Worm (Caenorhabditis elegans) whole organism, young adult: ENCODE results near the gene Y54G9A.5.

ENCODE experiments used
- B0261.1 ChIP-seq: sonication (generic microtip); optimal IDR thresholded peaks from 2 replicates; lab custom pipeline; 2016; ENCODE audit warnings: mild to moderate bottlenecking, missing genetic modification characterization, moderate library complexity, missing compliant biosample characterization
- B0336.3 ChIP-seq: fragments of 200-800 bp; sonication (Bioruptor generic); IDR thresholded peaks from 2 replicates; pipeline ENCODE4 v1.3.6; 2022; ENCODE audit warnings: missing genetic modification characterization, missing compliant biosample characterization
- C06A6.2 ChIP-seq: fragments of 200-800 bp; sonication (Bioruptor generic); conservative IDR thresholded peaks from 2 replicates; pipeline ENCODE4 v1.3.6; 2022; ENCODE audit warnings: missing genetic modification characterization, missing compliant biosample characterization
- F10E7.11 ChIP-seq: sonication (generic microtip); optimal IDR thresholded peaks from 2 replicates; lab custom pipeline; 2017; ENCODE audit warnings: mild to moderate bottlenecking, missing genetic modification characterization, moderate library complexity, missing compliant biosample characterization
- F22D6.2 ChIP-seq: sonication (generic microtip); optimal IDR thresholded peaks from 2 replicates; lab custom pipeline; 2016; ENCODE audit warnings: mild to moderate bottlenecking, missing genetic modification characterization, missing compliant biosample characterization
- F57A8.1 ChIP-seq: fragments of 200-800 bp; sonication (Bioruptor generic); optimal IDR thresholded peaks from 2 replicates; lab custom pipeline; 2018; ENCODE audit warnings: mild to moderate bottlenecking, missing genetic modification characterization, moderate library complexity, missing compliant biosample characterization
- T26A5.8 ChIP-seq: sonication (generic microtip); optimal IDR thresholded peaks from 2 replicates; lab custom pipeline; 2016; ENCODE audit warnings: missing genetic modification characterization, missing compliant biosample characterization
- Y53G8AR.9 ChIP-seq: fragments of 200-800 bp; sonication (Bioruptor generic); conservative IDR thresholded peaks from 2 replicates; pipeline ENCODE4 v1.3.6; 2022; ENCODE audit warnings: missing genetic modification reagents, missing genetic modification characterization, missing compliant biosample characterization
- Y67H2A.10 ChIP-seq: fragments of 200-800 bp; sonication (Bioruptor generic); conservative IDR thresholded peaks from 2 replicates; pipeline ENCODE4 v1.3.6; 2022; ENCODE audit warnings: missing genetic modification reagents, missing genetic modification characterization, missing compliant biosample characterization
- atf-7 ChIP-seq: sonication (generic microtip); optimal IDR thresholded peaks from 2 replicates; lab custom pipeline; 2017; ENCODE audit warnings: mild to moderate bottlenecking, missing genetic modification characterization, missing compliant biosample characterization
- ceh-100 ChIP-seq: fragments of 200-800 bp; sonication (Bioruptor generic); IDR thresholded peaks from 2 replicates; pipeline ENCODE4 v1.3.6; 2022; ENCODE audit warnings: missing genetic modification reagents, missing genetic modification characterization, missing compliant biosample characterization
- ceh-40 ChIP-seq: fragments of 200-800 bp; sonication (Bioruptor generic); IDR thresholded peaks from 2 replicates; pipeline ENCODE4 v1.3.6; 2022; ENCODE audit warnings: missing genetic modification characterization, missing compliant biosample characterization
- ceh-91 ChIP-seq: fragments of 200-800 bp; sonication (Bioruptor generic); IDR thresholded peaks from 2 replicates; pipeline ENCODE4 v1.3.6; 2022; ENCODE audit warnings: missing genetic modification reagents, missing genetic modification characterization, missing compliant biosample characterization
- dox-1 ChIP-seq: fragments of 200-800 bp; sonication (Bioruptor generic); IDR thresholded peaks from 2 replicates; pipeline ENCODE4 v1.3.6; 2022; ENCODE audit warnings: missing genetic modification reagents, missing genetic modification characterization, missing compliant biosample characterization
- hlh-12 ChIP-seq: sonication (generic microtip); optimal IDR thresholded peaks from 2 replicates; lab custom pipeline; 2016; ENCODE audit warnings: missing genetic modification characterization, missing compliant biosample characterization
- hmg-1.2 ChIP-seq: fragments of 200-800 bp; sonication (Bioruptor generic); IDR thresholded peaks from 2 replicates; pipeline ENCODE4 v1.3.6; 2022; ENCODE audit warnings: missing genetic modification reagents, missing genetic modification characterization, missing compliant biosample characterization
- hmg-20 ChIP-seq: fragments of 200-800 bp; sonication (Bioruptor generic); IDR thresholded peaks from 2 replicates; pipeline ENCODE4 v1.3.6; 2022; ENCODE audit warnings: missing genetic modification reagents, missing genetic modification characterization, missing compliant biosample characterization
- let-526 ChIP-seq: fragments of 200-800 bp; sonication (Bioruptor generic); IDR thresholded peaks from 2 replicates; pipeline ENCODE4 v1.3.6; 2022; ENCODE audit warnings: missing genetic modification reagents, missing genetic modification characterization, missing compliant biosample characterization
- lin-35 ChIP-seq, 3 experiments: fragments of 150-350 bp in 2 of 3; sonication (generic microtip) in 1 of 3; optimal IDR thresholded peaks; 2 replicates each; lab custom pipeline; 2014 to 2018; ENCODE audit warnings: missing biosample characterization in 3 of 3, missing genetic modification characterization in 3 of 3, missing genetic modification reagents in 3 of 3
- lir-1 ChIP-seq: fragments of 200-800 bp; sonication (Bioruptor generic); conservative IDR thresholded peaks from 2 replicates; pipeline ENCODE4 v1.3.6; 2022; ENCODE audit warnings: missing genetic modification reagents, missing genetic modification characterization, missing compliant biosample characterization
- lsy-27 ChIP-seq: sonication (generic microtip); optimal IDR thresholded peaks from 2 replicates; lab custom pipeline; 2017; ENCODE audit warnings: missing genetic modification characterization, mild to moderate bottlenecking, missing compliant biosample characterization, antibody characterized with exemption, missing genotype, borderline replicate concordance; ENCODE audit not compliant: insufficient read depth
- mel-28 ChIP-seq: sonication (generic microtip); optimal IDR thresholded peaks from 2 replicates; lab custom pipeline; 2016; ENCODE audit warnings: borderline replicate concordance, mild to moderate bottlenecking, missing genetic modification characterization, missing compliant biosample characterization
- nfya-1 ChIP-seq: sonication (generic microtip); optimal IDR thresholded peaks from 2 replicates; lab custom pipeline; 2017; ENCODE audit warnings: antibody characterized with exemption, missing compliant biosample characterization, missing genetic modification characterization, borderline replicate concordance; ENCODE audit not compliant: insufficient read depth
- nfyb-1 ChIP-seq: fragments of 200-800 bp; sonication (Bioruptor generic); IDR thresholded peaks from 2 replicates; pipeline ENCODE4 v1.3.6; 2022; ENCODE audit warnings: missing genetic modification reagents, missing genetic modification characterization, missing compliant biosample characterization
- nhr-27 ChIP-seq: fragments of 200-800 bp; sonication (Bioruptor generic); optimal IDR thresholded peaks from 2 replicates; lab custom pipeline; 2018; ENCODE audit warnings: mild to moderate bottlenecking, missing genetic modification characterization, moderate library complexity, missing compliant biosample characterization
- nhr-90 ChIP-seq: sonication (generic microtip); optimal IDR thresholded peaks from 2 replicates; lab custom pipeline; 2016; ENCODE audit warnings: missing genotype, mild to moderate bottlenecking, missing genetic modification characterization, missing compliant biosample characterization
- pbrm-1 ChIP-seq: fragments of 200-800 bp; sonication (Bioruptor generic); IDR thresholded peaks from 2 replicates; pipeline ENCODE4 v1.3.6; 2022; ENCODE audit warnings: missing genetic modification reagents, missing genetic modification characterization, missing compliant biosample characterization
- rcor-1 ChIP-seq: fragments of 200-800 bp; sonication (Bioruptor generic); IDR thresholded peaks from 2 replicates; pipeline ENCODE4 v1.3.6; 2022; ENCODE audit warnings: missing genetic modification reagents, missing genetic modification characterization, missing compliant biosample characterization
- repo-1 ChIP-seq: sonication (generic microtip); optimal IDR thresholded peaks from 2 replicates; lab custom pipeline; 2017; ENCODE audit warnings: mild to moderate bottlenecking, missing genetic modification characterization, missing compliant biosample characterization
- rpc-1 ChIP-seq, 2 experiments: fragments of 150-350 bp in 1 of 2; sonication (generic microtip) in 1 of 2; optimal IDR thresholded peaks; 2 replicates each; lab custom pipeline; 2014 to 2018; ENCODE audit warnings: missing biosample characterization in 1 of 2, missing genetic modification characterization in 1 of 2, missing genetic modification reagents in 1 of 2, missing genotype in 1 of 2
- snpc-3.4 ChIP-seq: sonication (generic microtip); optimal IDR thresholded peaks from 2 replicates; lab custom pipeline; 2017; ENCODE audit warnings: missing genetic modification characterization, mild to moderate bottlenecking, missing compliant biosample characterization, antibody characterized with exemption, moderate library complexity, missing genotype, missing genetic modification reagents
- sptf-2 ChIP-seq: fragments of 200-800 bp; sonication (Bioruptor generic); optimal IDR thresholded peaks from 2 replicates; lab custom pipeline; 2018; ENCODE audit warnings: mild to moderate bottlenecking, missing genetic modification characterization, missing compliant biosample characterization
- tbx-9 ChIP-seq: sonication (generic microtip); optimal IDR thresholded peaks from 2 replicates; lab custom pipeline; 2016; ENCODE audit warnings: borderline replicate concordance, missing genetic modification characterization, inconsistent platforms, missing compliant biosample characterization
- unc-130 ChIP-seq: sonication (generic microtip); optimal IDR thresholded peaks from 2 replicates; lab custom pipeline; 2016; ENCODE audit warnings: missing genetic modification reagents, missing genetic modification characterization, missing compliant biosample characterization
- xnd-1 ChIP-seq: sonication (generic microtip); optimal IDR thresholded peaks from 2 replicates; lab custom pipeline; 2016; ENCODE audit warnings: missing genotype, missing genetic modification reagents, missing genetic modification characterization, missing compliant biosample characterization
- ztf-26 ChIP-seq: sonication (generic microtip); optimal IDR thresholded peaks from 2 replicates; lab custom pipeline; 2017; ENCODE audit warnings: missing genetic modification characterization, missing compliant biosample characterization
- ztf-28 ChIP-seq: fragments of 200-800 bp; sonication (Bioruptor generic); IDR thresholded peaks from 2 replicates; pipeline ENCODE4 v1.3.6; 2022; ENCODE audit warnings: missing genetic modification reagents, missing genetic modification characterization, missing compliant biosample characterization
- ztf-3 ChIP-seq: fragments of 200-800 bp; sonication (Bioruptor generic); optimal IDR thresholded peaks from 2 replicates; lab custom pipeline; 2018; ENCODE audit warnings: mild to moderate bottlenecking, missing genetic modification characterization, missing compliant biosample characterization
- ztf-6 ChIP-seq: fragments of 200-800 bp; sonication (Bioruptor generic); IDR thresholded peaks from 2 replicates; pipeline ENCODE4 v1.3.6; 2022; ENCODE audit warnings: missing genetic modification reagents, missing genetic modification characterization, missing compliant biosample characterization

Gene Y54G9A.5

ce11 chrII:13739423-13739822 is 16.6 kb downstream of the Y54G9A.5 start:
- TF ChIP-seq mel-28 (no peak), nfyb-1 (GFP tag; lab: Robert Waterston, UW) (no peak), Y53G8AR.9 (GFP tag; lab: Robert Waterston, UW) (no peak), rpc-1 (optimal IDR thresholded peaks at IDR 0.05; lab: Kevin White, UChicago) (no peak), rpc-1 (tag; optimal IDR thresholded peaks at IDR 0.05; lab: Kevin White, UChicago) (no peak), C06A6.2 (GFP tag; lab: Robert Waterston, UW) (no peak), ztf-28 (GFP tag; lab: Robert Waterston, UW) (no peak), hlh-12 (no peak), ceh-40 (GFP tag; lab: Robert Waterston, UW) (no peak), let-526 (GFP tag; lab: Robert Waterston, UW) (no peak), dox-1 (no peak), atf-7 (no peak), F10E7.11 (tag; lab: Kevin White, UChicago) (no peak), rcor-1 (no peak)

ce11 chrII:13741449-13741848 is 18.6 kb downstream of the Y54G9A.5 start, which contains the start of gene mig-14:
Gene mig-14 (plus strand): TSS chrII:13741738.
- TF ChIP-seq repo-1 (no peak), nfyb-1 (GFP tag; lab: Robert Waterston, UW) (0 out of 2 replicates have a peak, but pooled peaks have one; percentile 37), pbrm-1 (GFP tag; lab: Robert Waterston, UW) (no peak), tbx-9 (no peak), hmg-1.2 (GFP tag; lab: Robert Waterston, UW) (no peak), F10E7.11 (tag; lab: Kevin White, UChicago) (no peak), rcor-1 (no peak), sptf-2 (GFP tag; lab: Kevin White, UChicago) (no peak)

ce11 chrII:13750128-13750527 is 27.3 kb downstream of the Y54G9A.5 start:
- TF ChIP-seq xnd-1 (tag; lab: Kevin White, UChicago) (no peak), T26A5.8 (tag; lab: Kevin White, UChicago) (no peak), Y67H2A.10 (no peak), snpc-3.4 (tag; lab: Kevin White, UChicago) (no peak), F10E7.11 (tag; lab: Kevin White, UChicago) (no peak)
- TF ChIP-seq, all 124 proteins: peak for 0

ce11 chrII:13751030-13751429 is 28.2 kb downstream of the Y54G9A.5 start:
- TF ChIP-seq ztf-26 (peak; percentile 76), tbx-9 (no peak)

ce11 chrII:13752016-13752415 is 29.2 kb downstream of the Y54G9A.5 start, which contains the start of gene arrd-14:
Gene arrd-14 (plus strand): TSS chrII:13752316.
- TF ChIP-seq B0336.3 = no peak
- TF ChIP-seq ztf-3 (GFP tag; lab: Kevin White, UChicago) = no peak
- no peak for TF ChIP-seq rcor-1
- no peak for TF ChIP-seq Y67H2A.10
- no peak for TF ChIP-seq lsy-27
- no peak for TF ChIP-seq unc-130 (GFP tag; lab: Kevin White, UChicago)
- no peak for TF ChIP-seq F22D6.2
- TF ChIP-seq ztf-6 (GFP tag; lab: Robert Waterston, UW) = no peak
- no peak for TF ChIP-seq lin-35 (GFP tag; optimal IDR thresholded peaks at IDR 0.05; lab: Kevin White, UChicago)
- TF ChIP-seq nhr-27 (tag; lab: Kevin White, UChicago) = no peak
- no peak for TF ChIP-seq ceh-91
- no peak for TF ChIP-seq B0261.1 (tag; lab: Kevin White, UChicago)
- TF ChIP-seq F57A8.1 (GFP tag; lab: Kevin White, UChicago) = no peak
- TF ChIP-seq nhr-90 (tag; lab: Kevin White, UChicago) = no peak
- no peak for TF ChIP-seq repo-1
- no peak for TF ChIP-seq lir-1
- TF ChIP-seq hmg-20 (GFP tag; lab: Robert Waterston, UW) = no peak
- no peak for TF ChIP-seq nfya-1
- no peak for TF ChIP-seq ceh-100 (GFP tag; lab: Robert Waterston, UW)
